Worm (Caenorhabditis elegans): Measurements from ENCODE around the gene ugt-41.

ugt-41 gene

ce11 chrV:7153046-7153445 is 10.3 kb downstream of the ugt-41 start, which contains the start of gene fat-7:
Gene fat-7 (minus strand): TSS chrV:7153146.
- TF ChIP-seq efl-1 (optimal IDR thresholded peaks at IDR 0.05) = no peak
- peak in 1 of 2 experiments; percentile 30 for TF ChIP-seq efl-1 (GFP tag; optimal IDR thresholded peaks at IDR 0.05 in 1 of 2)
- TF ChIP-seq nhr-77 (tag; optimal IDR thresholded peaks at IDR 0.05) = no peak

ce11 chrV:7150570-7150969 is 12.8 kb downstream of the ugt-41 start, which contains the start of gene F10D2.8:
Gene F10D2.8 (minus strand): TSS chrV:7150714.
- TF ChIP-seq lin-14 (GFP tag; optimal IDR thresholded peaks at IDR 0.05) (no peak), lsy-2 (tag; optimal IDR thresholded peaks at IDR 0.05) (no peak), tbx-2 (tag; optimal IDR thresholded peaks at IDR 0.05) (no peak), C34B4.2 (tag; optimal IDR thresholded peaks at IDR 0.05) (no peak), ets-5 (GFP tag; IDR thresholded peaks at IDR 0.05) (no peak), irx-1 (tag; optimal IDR thresholded peaks at IDR 0.05) (no peak), blmp-1 (tag; optimal IDR thresholded peaks at IDR 0.05) (no peak), zag-1 (tag; optimal IDR thresholded peaks at IDR 0.05) (no peak), nhr-12 (tag; optimal IDR thresholded peaks at IDR 0.05) (no peak), nhr-47 (tag; optimal IDR thresholded peaks at IDR 0.05) (no peak), nhr-19 (GFP tag; conservative IDR thresholded peaks at IDR 0.05) (no peak), elt-2 (tag; optimal IDR thresholded peaks at IDR 0.05) (peak; percentile 87), nhr-20 (tag; optimal IDR thresholded peaks at IDR 0.05) (peak; percentile 20), unc-30 (tag; optimal IDR thresholded peaks at IDR 0.05) (no peak), aha-1 (tag; optimal IDR thresholded peaks at IDR 0.05) (no peak), fos-1 (tag; optimal IDR thresholded peaks at IDR 0.05) (no peak), lin-15B (tag; optimal IDR thresholded peaks at IDR 0.05) (no peak), tlp-1 (tag; optimal IDR thresholded peaks at IDR 0.05) (peak; percentile 76), hpl-2 (GFP tag; optimal IDR thresholded peaks at IDR 0.05) (no peak), unc-86 (tag; optimal IDR thresholded peaks at IDR 0.05) (no peak), grh-1 (GFP tag; IDR thresholded peaks at IDR 0.05) (no peak), lin-13 (GFP tag; optimal IDR thresholded peaks at IDR 0.05) (no peak), ceh-90 (tag; optimal IDR thresholded peaks at IDR 0.05) (no peak), nhr-28 (tag; optimal IDR thresholded peaks at IDR 0.05) (no peak), alr-1 (tag; optimal IDR thresholded peaks at IDR 0.05; ENCODE audit: borderline replicate concordance) (no peak), nhr-90 (tag; optimal IDR thresholded peaks at IDR 0.05; ENCODE audit: poor library complexity) (no peak), pag-3 (tag; optimal IDR thresholded peaks at IDR 0.05; ENCODE audit: borderline replicate concordance, insufficient read depth) (no peak), nhr-11 (tag; optimal IDR thresholded peaks at IDR 0.05) (no peak), elt-3 (tag; optimal IDR thresholded peaks at IDR 0.05) (peak in 4 of 6 experiments; percentile 4 to 77 (median 42)), Y116A8C.19 (tag; optimal IDR thresholded peaks at IDR 0.05; ENCODE audit: borderline replicate concordance) (no peak)

- no peak for TF ChIP-seq nhr-85 (tag)
- no peak for TF ChIP-seq tbx-2 (tag; optimal IDR thresholded peaks at IDR 0.05)
- TF ChIP-seq unc-130 (tag; optimal IDR thresholded peaks at IDR 0.05) = no peak
- TF ChIP-seq snu-23 (GFP tag; optimal IDR thresholded peaks at IDR 0.05) = no peak
- no peak for TF ChIP-seq elt-2 (tag; optimal IDR thresholded peaks at IDR 0.05)
- TF ChIP-seq lin-14 (GFP tag; optimal IDR thresholded peaks at IDR 0.05) = no peak
- TF ChIP-seq dpl-1 (GFP tag; optimal IDR thresholded peaks at IDR 0.05) = no peak
- TF ChIP-seq grh-1 (GFP tag; IDR thresholded peaks at IDR 0.05) = no peak
- no peak for TF ChIP-seq aha-1 (tag; optimal IDR thresholded peaks at IDR 0.05)
- no peak for TF ChIP-seq egl-13 (tag; optimal IDR thresholded peaks at IDR 0.05)
- no peak for TF ChIP-seq mef-2 (tag; optimal IDR thresholded peaks at IDR 0.05)
- no peak for TF ChIP-seq xbp-1 (tag; optimal IDR thresholded peaks at IDR 0.05)
- TF ChIP-seq nhr-84 (tag; optimal IDR thresholded peaks at IDR 0.05) = no peak
- no peak for TF ChIP-seq isw-1 (GFP tag; IDR thresholded peaks at IDR 0.05)
- TF ChIP-seq sup-37 (GFP tag; optimal IDR thresholded peaks at IDR 0.05) = no peak
- no peak for TF ChIP-seq nhr-237 (tag; optimal IDR thresholded peaks at IDR 0.05)
- no peak for TF ChIP-seq pax-3 (tag; optimal IDR thresholded peaks at IDR 0.05)
- TF ChIP-seq unc-30 (tag; optimal IDR thresholded peaks at IDR 0.05) = no peak
These were observed 16.0 kb downstream of the ugt-41 start, which contains the start of gene ugt-38 for ce11 chrV:7147370-7147769. Gene ugt-38 (minus strand): TSS chrV:7147470.
